Fruit fly (Drosophila melanogaster): ENCODE results near the gene CG13692.
A peak's percentile ranks its signal among the peaks of the same experiment; 100 is the strongest.

The CG13692 gene

dm6 chr2L:429680-430484, 8.3 kb downstream of the CG13692 start (continued):
- TF ChIP-seq CG34224 (GFP tag; IDR thresholded peaks at IDR 0.05; ENCODE audit: partially characterized antibody) (no peak), unpg (GFP tag; optimal IDR thresholded peaks at IDR 0.05) (peak; percentile 42), CG7556 (GFP tag; optimal IDR thresholded peaks at IDR 0.05) (peak; percentile 29), Dek (tag; optimal IDR thresholded peaks at IDR 0.05) (no peak), pzg (GFP tag; optimal IDR thresholded peaks at IDR 0.05) (no peak), CG7745 (tag; optimal IDR thresholded peaks at IDR 0.05) (no peak), chm (GFP tag; IDR thresholded peaks at IDR 0.05) (peak; percentile 58; the same call in 1 of the 2 replicates), CG17328 (GFP tag; IDR thresholded peaks at IDR 0.05) (peak; percentile 55), CG11696 (GFP tag; IDR thresholded peaks at IDR 0.05) (no peak), row (GFP tag; IDR thresholded peaks at IDR 0.05) (peak; percentile 66; the same call in 2 of the 3 replicates), Doc3 (GFP tag; IDR thresholded peaks at IDR 0.05; ENCODE audit: partially characterized antibody) (no peak), CG33557 (GFP tag; optimal IDR thresholded peaks at IDR 0.05) (peak; percentile 49), Jarid2 (GFP tag; optimal IDR thresholded peaks at IDR 0.05) (no peak), H2.0 (GFP tag; IDR thresholded peaks at IDR 0.05) (no peak), CG3838 (GFP tag; optimal IDR thresholded peaks at IDR 0.05) (no peak), CG9437 (GFP tag; optimal IDR thresholded peaks at IDR 0.05) (no peak), CG6272 (GFP tag; IDR thresholded peaks at IDR 0.05) (0 out of 2 replicates have a peak, but pooled peaks have one; percentile 49), CG3995 (GFP tag; optimal IDR thresholded peaks at IDR 0.05) (no peak), CG4617 (GFP tag; optimal IDR thresholded peaks at IDR 0.05; ENCODE audit: borderline replicate concordance) (no peak), jing (GFP tag; optimal IDR thresholded peaks at IDR 0.05) (peak; percentile 1), Sox100B (GFP tag; optimal IDR thresholded peaks at IDR 0.05) (no peak), Blimp-1 (GFP tag; optimal IDR thresholded peaks at IDR 0.05) (peak; percentile 59), trem (tag; optimal IDR thresholded peaks at IDR 0.05) (peak; percentile 9), E2f2 (GFP tag; IDR thresholded peaks at IDR 0.05) (peak; percentile 26; the same call in 1 of the 2 replicates), chinmo (GFP tag; IDR thresholded peaks at IDR 0.05; ENCODE audit: partially characterized antibody) (no peak), CG10979 (tag; optimal IDR thresholded peaks at IDR 0.05) (peak; percentile 72), CG15269 (tag; optimal IDR thresholded peaks at IDR 0.05) (no peak), en (GFP tag; optimal IDR thresholded peaks at IDR 0.05) (no peak), TFAM (GFP tag; optimal IDR thresholded peaks at IDR 0.05) (no peak), seq (GFP tag; IDR thresholded peaks at IDR 0.05) (no peak), CG2889 (GFP tag; IDR thresholded peaks at IDR 0.05) (no peak), sr (GFP tag; IDR thresholded peaks at IDR 0.05) (no peak), tup (GFP tag; optimal IDR thresholded peaks at IDR 0.05) (no peak), btn (GFP tag; optimal IDR thresholded peaks at IDR 0.05) (no peak), salm (tag; optimal IDR thresholded peaks at IDR 0.05) (no peak), chif (GFP tag; optimal IDR thresholded peaks at IDR 0.05) (peak; percentile 44 to 45), unc-4 (GFP tag; IDR thresholded peaks at IDR 0.05; ENCODE audit: partially characterized antibody) (no peak), cato (GFP tag; optimal IDR thresholded peaks at IDR 0.05; ENCODE audit: borderline replicate concordance) (no peak), Scr (GFP tag; IDR thresholded peaks at IDR 0.05; ENCODE audit: partially characterized antibody) (no peak), CG10267 (tag; optimal IDR thresholded peaks at IDR 0.05) (peak; percentile 43), CG30431 (GFP tag; optimal IDR thresholded peaks at IDR 0.05) (peak; percentile 23), CG10366 (GFP tag; IDR thresholded peaks at IDR 0.05) (peak; percentile 39), ac (GFP tag; optimal IDR thresholded peaks at IDR 0.05) (no peak), Mes4 (GFP tag; optimal IDR thresholded peaks at IDR 0.05) (no peak), ewg (GFP tag; optimal IDR thresholded peaks at IDR 0.05) (peak; percentile 20), CG31388 (GFP tag; optimal IDR thresholded peaks at IDR 0.05) (no peak), CG13287 (GFP tag; IDR thresholded peaks at IDR 0.05; ENCODE audit: partially characterized antibody) (no peak), CG16815 (GFP tag; optimal IDR thresholded peaks at IDR 0.05) (peak; percentile 71)

Data from whole organism, embryonic.